Worm (Caenorhabditis elegans) whole organism, young adult: ENCODE data around the gene abu-12.

Source experiments
- F33H1.4 ChIP-seq: fragments of 200-800 bp; sonication (Bioruptor generic); IDR thresholded peaks from 2 replicates; pipeline ENCODE4 v1.3.6; 2022; ENCODE audit warnings: missing genetic modification reagents, missing genetic modification characterization, missing compliant biosample characterization
- F39B2.1 ChIP-seq: fragments of 200-800 bp; sonication (Bioruptor generic); IDR thresholded peaks from 2 replicates; pipeline ENCODE4 v1.3.6; 2022; ENCODE audit warnings: missing genetic modification reagents, missing genetic modification characterization, missing compliant biosample characterization
- Y67H2A.10 ChIP-seq: fragments of 200-800 bp; sonication (Bioruptor generic); conservative IDR thresholded peaks from 2 replicates; pipeline ENCODE4 v1.3.6; 2022; ENCODE audit warnings: missing genetic modification reagents, missing genetic modification characterization, missing compliant biosample characterization
- aptf-3 ChIP-seq: fragments of 200-800 bp; sonication (Bioruptor generic); IDR thresholded peaks from 2 replicates; pipeline ENCODE4 v1.3.6; 2022; ENCODE audit warnings: missing genetic modification characterization, missing compliant biosample characterization
- attf-3 ChIP-seq: fragments of 200-800 bp; sonication (Bioruptor generic); conservative IDR thresholded peaks from 2 replicates; pipeline ENCODE4 v1.3.6; 2022; ENCODE audit warnings: missing genetic modification reagents, missing genetic modification characterization, missing compliant biosample characterization
- attf-5 ChIP-seq: fragments of 200-800 bp; sonication (Bioruptor generic); optimal IDR thresholded peaks from 2 replicates; lab custom pipeline; 2018; ENCODE audit warnings: mild to moderate bottlenecking, missing genetic modification characterization, missing compliant biosample characterization
- attf-6 ChIP-seq: fragments of 200-800 bp; sonication (Bioruptor generic); IDR thresholded peaks from 2 replicates; pipeline ENCODE4 v1.3.6; 2022; ENCODE audit warnings: missing genetic modification reagents, missing genetic modification characterization, missing compliant biosample characterization
- cebp-1 ChIP-seq, 2 experiments: fragments of 200-800 bp in 1 of 2; sonication (Bioruptor generic) in 1 of 2; sonication (generic microtip) in 1 of 2; IDR thresholded peaks in 1 of 2; optimal IDR thresholded peaks in 1 of 2; 2 replicates each; pipeline versions ENCODE4 v1.3.6 to Lab custom; 2017 to 2022; ENCODE audit warnings: missing compliant biosample characterization in 2 of 2, missing genetic modification characterization in 2 of 2, mild to moderate bottlenecking in 1 of 2, missing genetic modification reagents in 1 of 2, moderate library complexity in 1 of 2
- ceh-58 ChIP-seq: fragments of 200-800 bp; sonication (Bioruptor generic); IDR thresholded peaks from 2 replicates; pipeline ENCODE4 v1.3.6; 2022; ENCODE audit warnings: missing genetic modification characterization, missing compliant biosample characterization
- ceh-91 ChIP-seq: fragments of 200-800 bp; sonication (Bioruptor generic); IDR thresholded peaks from 2 replicates; pipeline ENCODE4 v1.3.6; 2022; ENCODE audit warnings: missing genetic modification reagents, missing genetic modification characterization, missing compliant biosample characterization
- ets-4 ChIP-seq: fragments of 200-800 bp; sonication (Bioruptor generic); optimal IDR thresholded peaks from 2 replicates; lab custom pipeline; 2018; ENCODE audit warnings: mild to moderate bottlenecking, missing genetic modification characterization, missing compliant biosample characterization
- gei-17 ChIP-seq: fragments of 200-800 bp; sonication (Bioruptor generic); optimal IDR thresholded peaks from 2 replicates; lab custom pipeline; 2018; ENCODE audit warnings: mild to moderate bottlenecking, missing genetic modification characterization, missing compliant biosample characterization
- hmg-20 ChIP-seq: fragments of 200-800 bp; sonication (Bioruptor generic); IDR thresholded peaks from 2 replicates; pipeline ENCODE4 v1.3.6; 2022; ENCODE audit warnings: missing genetic modification reagents, missing genetic modification characterization, missing compliant biosample characterization
- let-607 ChIP-seq, 2 experiments: fragments of 200-800 bp in 1 of 2; sonication (Bioruptor generic) in 1 of 2; sonication (generic microtip) in 1 of 2; optimal IDR thresholded peaks; 2 replicates each; lab custom pipeline; 2016 to 2018; ENCODE audit warnings: mild to moderate bottlenecking in 2 of 2, missing compliant biosample characterization in 2 of 2, missing genetic modification characterization in 2 of 2, moderate library complexity in 2 of 2, missing genotype in 1 of 2
- lin-40 ChIP-seq: sonication (generic microtip); optimal IDR thresholded peaks from 2 replicates; lab custom pipeline; 2016; ENCODE audit warnings: missing genetic modification characterization, mild to moderate bottlenecking, missing compliant biosample characterization, missing genotype, missing genetic modification reagents
- madf-10 ChIP-seq: sonication (generic microtip); optimal IDR thresholded peaks from 2 replicates; lab custom pipeline; 2016; ENCODE audit warnings: mild to moderate bottlenecking, missing genetic modification characterization, missing compliant biosample characterization
- nfya-1 ChIP-seq: sonication (generic microtip); optimal IDR thresholded peaks from 2 replicates; lab custom pipeline; 2017; ENCODE audit warnings: antibody characterized with exemption, missing compliant biosample characterization, missing genetic modification characterization, borderline replicate concordance; ENCODE audit not compliant: insufficient read depth
- nfyb-1 ChIP-seq: fragments of 200-800 bp; sonication (Bioruptor generic); IDR thresholded peaks from 2 replicates; pipeline ENCODE4 v1.3.6; 2022; ENCODE audit warnings: missing genetic modification reagents, missing genetic modification characterization, missing compliant biosample characterization
- sdz-38 ChIP-seq: sonication (generic microtip); optimal IDR thresholded peaks from 2 replicates; lab custom pipeline; 2016; ENCODE audit warnings: missing genotype, missing genetic modification characterization, missing compliant biosample characterization
- tbp1 ChIP-seq: fragments of 200-800 bp; sonication (Bioruptor generic); optimal IDR thresholded peaks from 2 replicates; lab custom pipeline; 2018; ENCODE audit warnings: mild to moderate bottlenecking, missing genetic modification characterization, missing compliant biosample characterization
- ztf-25 ChIP-seq: fragments of 200-800 bp; sonication (Bioruptor generic); IDR thresholded peaks from 2 replicates; pipeline ENCODE4 v1.3.6; 2022; ENCODE audit warnings: missing genetic modification reagents, missing genetic modification characterization, missing compliant biosample characterization

The abu-12 gene

DNA sequence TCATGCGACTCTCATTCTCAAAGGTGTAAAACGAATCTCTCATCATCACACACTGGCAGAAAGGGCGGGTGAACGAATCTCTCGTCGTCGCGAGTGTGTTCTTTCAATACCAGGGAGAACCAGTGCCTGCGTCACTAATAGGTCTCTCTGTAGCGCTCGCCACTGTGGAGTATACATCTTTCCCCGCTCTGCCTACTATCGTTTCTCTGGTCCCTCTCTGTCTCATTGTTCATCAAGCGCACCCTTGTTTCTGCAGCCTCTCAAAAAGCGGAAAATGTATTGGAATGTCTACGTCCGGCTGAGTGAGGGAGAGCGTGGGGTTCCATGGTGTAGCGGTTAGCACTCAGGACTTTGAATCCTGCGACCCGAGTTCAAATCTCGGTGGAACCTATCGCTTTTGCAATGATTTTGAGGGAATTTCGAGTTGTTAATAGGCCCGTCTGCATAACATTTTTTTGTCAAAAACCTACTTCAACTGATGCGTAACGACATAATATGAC, 47.3 kb downstream of the abu-12 start (continued):
- TF ChIP-seq attf-5 (GFP tag; lab: Kevin White, UChicago) (peak; percentile 55), ztf-25 (peak; percentile 89; the same call in 1 of the 2 replicates), cebp-1 (GFP tag; IDR thresholded peaks at IDR 0.05; lab: Robert Waterston, UW) (peak; percentile 61; the same call in 1 of the 2 replicates), cebp-1 (tag; optimal IDR thresholded peaks at IDR 0.05; lab: Kevin White, UChicago) (peak; percentile 91), ets-4 (GFP tag; lab: Kevin White, UChicago) (no peak)
- TF ChIP-seq, all 124 proteins: peak for 81

DNA sequence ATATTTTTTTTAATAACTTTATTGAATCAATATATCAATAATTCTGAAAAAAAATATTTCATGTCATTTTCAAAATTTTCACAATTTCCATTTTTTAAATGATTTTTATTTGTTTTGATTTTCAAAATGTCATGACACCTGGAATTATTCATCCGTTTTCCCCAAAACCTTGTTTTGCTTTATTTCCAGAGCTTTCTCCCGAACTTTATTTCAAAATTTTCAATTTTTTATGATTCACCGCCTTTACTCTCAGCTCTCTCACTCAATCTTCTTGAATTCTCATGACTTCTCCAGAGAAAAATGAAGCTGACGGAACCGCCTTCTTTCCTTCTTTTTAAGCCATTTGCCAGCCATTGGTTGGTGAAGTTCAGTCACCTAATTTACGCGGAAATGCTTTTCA, 52.8 kb downstream of the abu-12 start, which contains the start of gene R04A9.1:
R04A9.1 (plus strand) TSS at position 301 of the 400 bp plus-strand sequence.
- TF ChIP-seq attf-6 (no peak), ceh-58 (GFP tag; lab: Robert Waterston, UW) (no peak), let-607 (tag; optimal IDR thresholded peaks at IDR 0.05; lab: Kevin White, UChicago) (no peak), lin-40 (tag; lab: Kevin White, UChicago) (no peak), F33H1.4 (GFP tag; lab: Robert Waterston, UW) (no peak), Y67H2A.10 (GFP tag; lab: Robert Waterston, UW) (no peak), tbp1 (GFP tag; lab: Kevin White, UChicago) (no peak), nfyb-1 (GFP tag; lab: Robert Waterston, UW) (no peak), attf-3 (GFP tag; lab: Robert Waterston, UW) (no peak), hmg-20 (GFP tag; lab: Robert Waterston, UW) (no peak), madf-10 (tag; lab: Kevin White, UChicago) (no peak), aptf-3 (GFP tag; lab: Robert Waterston, UW) (no peak), ceh-91 (GFP tag; lab: Robert Waterston, UW) (no peak), sdz-38 (tag; lab: Kevin White, UChicago) (no peak), nfya-1 (tag; lab: Kevin White, UChicago) (no peak)

DNA sequence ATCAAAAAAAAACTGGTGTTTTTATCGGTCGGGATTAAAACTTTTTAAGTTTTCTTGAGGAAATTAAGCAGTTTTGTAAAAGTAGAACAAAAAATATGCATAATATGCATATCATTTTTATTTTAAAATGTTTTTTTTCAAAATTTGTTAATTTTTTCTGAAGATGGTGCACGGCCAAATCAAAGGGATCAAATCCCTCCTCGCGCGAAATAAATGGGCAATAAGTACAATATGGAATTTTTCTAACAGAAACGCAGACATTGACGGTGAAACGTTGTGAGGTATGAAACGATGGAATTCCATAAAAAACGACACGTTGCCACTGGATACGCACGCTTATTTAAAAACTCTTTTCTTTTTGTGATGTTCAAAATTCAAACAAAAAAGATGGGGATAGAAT, 54.5 kb downstream of the abu-12 start:
- TF ChIP-seq lin-40 (tag; lab: Kevin White, UChicago) (peak; percentile 59), F39B2.1 (GFP tag; lab: Robert Waterston, UW) (no peak), gei-17 (GFP tag; lab: Kevin White, UChicago) (peak; percentile 36)
